Worm (Caenorhabditis elegans): Measurements from ENCODE around the gene W06D12.6.

The W06D12.6 gene

ce11 chrV:17722553-17722952 lies 16.6 kb downstream of the W06D12.6 start:
- TF ChIP-seq egl-13 (tag; optimal IDR thresholded peaks at IDR 0.05), result no peak
- TF ChIP-seq Y116A8C.19 (tag; optimal IDR thresholded peaks at IDR 0.05; ENCODE audit: borderline replicate concordance), result no peak
- no peak for TF ChIP-seq ceh-82 (tag; optimal IDR thresholded peaks at IDR 0.05)
- TF ChIP-seq lin-15B (tag; optimal IDR thresholded peaks at IDR 0.05), result no peak
- TF ChIP-seq sox-4 (tag; optimal IDR thresholded peaks at IDR 0.05), result no peak
- TF ChIP-seq nhr-11 (tag; optimal IDR thresholded peaks at IDR 0.05), result no peak

ce11 chrV:17723142-17723781 lies 17.3 kb downstream of the W06D12.6 start:
- TF ChIP-seq lin-39 (tag; optimal IDR thresholded peaks at IDR 0.05), result no peak
- peak; percentile 49 for TF ChIP-seq blmp-1 (tag; optimal IDR thresholded peaks at IDR 0.05)
- TF ChIP-seq nhr-85 (tag), result peak; percentile 76
- TF ChIP-seq nhr-28 (tag; optimal IDR thresholded peaks at IDR 0.05), result no peak
- TF ChIP-seq snpc-4 (tag; optimal IDR thresholded peaks at IDR 0.05), result no peak
- TF ChIP-seq aha-1 (tag; optimal IDR thresholded peaks at IDR 0.05), result no peak
- peak; percentile 73 for TF ChIP-seq nhr-19 (GFP tag; conservative IDR thresholded peaks at IDR 0.05)
- no peak for TF ChIP-seq hlh-17 (GFP tag; optimal IDR thresholded peaks at IDR 0.05; ENCODE audit: borderline replicate concordance)
- no peak for TF ChIP-seq hlh-4 (tag; optimal IDR thresholded peaks at IDR 0.05)
- no peak for TF ChIP-seq fkh-10 (GFP tag; optimal IDR thresholded peaks at IDR 0.05)
- no peak for TF ChIP-seq fos-1 (tag; optimal IDR thresholded peaks at IDR 0.05)
- no peak for TF ChIP-seq irx-1 (tag; optimal IDR thresholded peaks at IDR 0.05)
- TF ChIP-seq ces-1 (GFP tag; optimal IDR thresholded peaks at IDR 0.05), result no peak
- no peak for TF ChIP-seq egl-13 (tag; optimal IDR thresholded peaks at IDR 0.05)
- no peak for TF ChIP-seq snu-23 (GFP tag; optimal IDR thresholded peaks at IDR 0.05)
- no peak for TF ChIP-seq jun-1 (tag; optimal IDR thresholded peaks at IDR 0.05)
- TF ChIP-seq pqm-1 (tag; optimal IDR thresholded peaks at IDR 0.05), result no peak
- peak in 1 of 2 experiments; percentile 9 for TF ChIP-seq mdl-1 (tag; optimal IDR thresholded peaks at IDR 0.05)
- no peak for TF ChIP-seq C04F5.9 (tag; optimal IDR thresholded peaks at IDR 0.05)
- TF ChIP-seq ama-1 (optimal IDR thresholded peaks at IDR 0.05), result no peak
- no peak for TF ChIP-seq xbp-1 (tag; optimal IDR thresholded peaks at IDR 0.05)
- no peak for TF ChIP-seq nhr-84 (tag; optimal IDR thresholded peaks at IDR 0.05)
- TF ChIP-seq ztf-4 (tag; optimal IDR thresholded peaks at IDR 0.05), result no peak
- no peak for TF ChIP-seq ceh-63 (GFP tag; optimal IDR thresholded peaks at IDR 0.05)
- no peak for TF ChIP-seq egl-27 (tag; optimal IDR thresholded peaks at IDR 0.05)
- TF ChIP-seq sox-4 (tag; optimal IDR thresholded peaks at IDR 0.05), result no peak
- TF ChIP-seq efl-1 (optimal IDR thresholded peaks at IDR 0.05), result no peak
- TF ChIP-seq efl-1 (GFP tag; optimal IDR thresholded peaks at IDR 0.05 in 1 of 2), result no peak
- no peak for TF ChIP-seq C16A3.4 (tag; optimal IDR thresholded peaks at IDR 0.05)
- no peak for TF ChIP-seq pax-3 (tag; optimal IDR thresholded peaks at IDR 0.05)
- no peak for TF ChIP-seq nhr-12 (tag; optimal IDR thresholded peaks at IDR 0.05)
- TF ChIP-seq nhr-237 (tag; optimal IDR thresholded peaks at IDR 0.05), result no peak
- TF ChIP-seq tlp-1 (tag; optimal IDR thresholded peaks at IDR 0.05), result no peak
- no peak for TF ChIP-seq ceh-88 (GFP tag; IDR thresholded peaks at IDR 0.05)
- TF ChIP-seq mef-2 (tag; optimal IDR thresholded peaks at IDR 0.05), result no peak
- no peak for TF ChIP-seq nhr-47 (tag; optimal IDR thresholded peaks at IDR 0.05)
- peak in 2 of 6 experiments; percentile 4 to 19 for TF ChIP-seq elt-3 (tag; optimal IDR thresholded peaks at IDR 0.05)
- TF ChIP-seq lir-3 (tag; optimal IDR thresholded peaks at IDR 0.05; ENCODE audit: poor library complexity), result no peak
- no peak for TF ChIP-seq Y116A8C.19 (tag; optimal IDR thresholded peaks at IDR 0.05; ENCODE audit: borderline replicate concordance)
- no peak for TF ChIP-seq dsc-1 (tag; optimal IDR thresholded peaks at IDR 0.05)
- no peak for TF ChIP-seq F16B12.6 (tag; optimal IDR thresholded peaks at IDR 0.05)
- no peak for TF ChIP-seq ceh-8 (GFP tag; optimal IDR thresholded peaks at IDR 0.05)
- TF ChIP-seq grh-1 (GFP tag; IDR thresholded peaks at IDR 0.05), result no peak
- no peak for TF ChIP-seq lin-35 (GFP tag; optimal IDR thresholded peaks at IDR 0.05)
- peak; percentile 17 for TF ChIP-seq elt-2 (tag; optimal IDR thresholded peaks at IDR 0.05)
- TF ChIP-seq efl-3 (GFP tag; optimal IDR thresholded peaks at IDR 0.05), result no peak
- TF ChIP-seq unc-62 (GFP tag; optimal IDR thresholded peaks at IDR 0.05), result no peak
- TF ChIP-seq lsy-2 (tag; optimal IDR thresholded peaks at IDR 0.05), result no peak
- TF ChIP-seq vab-15 (tag; optimal IDR thresholded peaks at IDR 0.05), result no peak
